Fruit fly (Drosophila melanogaster) whole organism, embryonic: ENCODE data around the gene CG31551.

Experiments
- Ada2b ChIP-seq: fragments of 200-800 bp; sonication (Bioruptor generic); IDR thresholded peaks from 2 replicates; pipeline ENCODE4 v1.3.6; 2022; ENCODE audit warnings: missing biosample characterization, missing genetic modification characterization
- C15 ChIP-seq: fragments of 200-800 bp; sonication (Bioruptor generic); IDR thresholded peaks from 3 replicates; pipeline ENCODE4 v1.3.6; 2022; ENCODE audit warnings: missing biosample characterization, missing genetic modification characterization
- CG10979 ChIP-seq: fragments of 200-800 bp; sonication (Bioruptor generic); optimal IDR thresholded peaks from 2 replicates; lab custom pipeline; 2018; ENCODE audit warnings: missing biosample characterization, mild to moderate bottlenecking, missing genetic modification characterization, moderate library complexity
- CG15269 ChIP-seq: fragments of 200-800 bp; sonication (Bioruptor generic); optimal IDR thresholded peaks from 2 replicates; lab custom pipeline; 2018; ENCODE audit warnings: missing biosample characterization, mild to moderate bottlenecking, missing genetic modification characterization, moderate library complexity
- CG15514 ChIP-seq: fragments of 200-800 bp; sonication (Bioruptor generic); optimal IDR thresholded peaks from 3 replicates; lab custom pipeline; 2017; ENCODE audit warnings: missing biosample characterization, missing genetic modification characterization, mild to moderate bottlenecking, moderate library complexity, missing genetic modification reagents
- CG1602 ChIP-seq: fragments of 200-800 bp; sonication (Bioruptor generic); optimal IDR thresholded peaks from 3 replicates; lab custom pipeline; 2016; ENCODE audit warnings: missing biosample characterization, missing genetic modification characterization
- CG17802 ChIP-seq: fragments of 200-800 bp; sonication (Bioruptor generic); optimal IDR thresholded peaks from 2 replicates; lab custom pipeline; 2018; ENCODE audit warnings: missing biosample characterization, mild to moderate bottlenecking, missing genetic modification characterization, moderate library complexity
- CG18262 ChIP-seq: fragments of 200-800 bp; optimal IDR thresholded peaks from 3 replicates; lab custom pipeline; 2019; ENCODE audit warnings: missing biosample characterization, mild to moderate bottlenecking, missing genetic modification characterization, moderate library complexity
- CG1832 ChIP-seq: fragments of 200-800 bp; sonication (Bioruptor generic); optimal IDR thresholded peaks from 2 replicates; lab custom pipeline; 2017; ENCODE audit warnings: missing biosample characterization, mild to moderate bottlenecking, missing genetic modification characterization, inconsistent platforms
- CG2678 ChIP-seq: fragments of 200-800 bp; sonication (Bioruptor generic); optimal IDR thresholded peaks from 3 replicates; lab custom pipeline; 2019; ENCODE audit warnings: missing biosample characterization, mild to moderate bottlenecking, missing genetic modification characterization, moderate library complexity
- CG2875 ChIP-seq: fragments of 200-800 bp; sonication (Bioruptor generic); optimal IDR thresholded peaks from 2 replicates; lab custom pipeline; 2017; ENCODE audit warnings: missing biosample characterization, mild to moderate bottlenecking, missing genetic modification characterization, missing genetic modification reagents
- CG5180 ChIP-seq: fragments of 200-800 bp; sonication (Bioruptor generic); optimal IDR thresholded peaks from 3 replicates; lab custom pipeline; 2017; ENCODE audit warnings: missing biosample characterization, missing genetic modification characterization, mild to moderate bottlenecking, moderate library complexity, missing genetic modification reagents
- CG7745 ChIP-seq: fragments of 200-800 bp; sonication (Bioruptor generic); optimal IDR thresholded peaks from 2 replicates; lab custom pipeline; 2018; ENCODE audit warnings: missing biosample characterization, mild to moderate bottlenecking, missing genetic modification characterization, moderate library complexity
- CG7786 ChIP-seq: fragments of 200-800 bp; sonication (Bioruptor generic); optimal IDR thresholded peaks from 2 replicates; lab custom pipeline; 2016; ENCODE audit warnings: missing biosample characterization, missing genetic modification characterization
- CG7839 ChIP-seq: fragments of 200-800 bp; sonication (Bioruptor generic); optimal IDR thresholded peaks from 3 replicates; lab custom pipeline; 2018; ENCODE audit warnings: missing biosample characterization, mild to moderate bottlenecking, missing genetic modification characterization, moderate library complexity
- CG8359 ChIP-seq: fragments of 200-800 bp; sonication (Bioruptor generic); optimal IDR thresholded peaks from 2 replicates; lab custom pipeline; 2017; ENCODE audit warnings: missing biosample characterization, mild to moderate bottlenecking, missing genetic modification characterization, borderline replicate concordance
- CG8765 ChIP-seq: fragments of 200-800 bp; sonication (Bioruptor generic); IDR thresholded peaks from 2 replicates; pipeline ENCODE4 v1.3.6; 2022; ENCODE audit warnings: missing biosample characterization, missing genetic modification characterization
- CG8924 ChIP-seq: fragments of 200-800 bp; optimal IDR thresholded peaks from 3 replicates; lab custom pipeline; 2019; ENCODE audit warnings: missing biosample characterization, mild to moderate bottlenecking, missing genetic modification characterization, moderate library complexity
- CG8944 ChIP-seq: fragments of 200-800 bp; sonication (Bioruptor generic); optimal IDR thresholded peaks from 3 replicates; lab custom pipeline; 2016; ENCODE audit warnings: missing biosample characterization, missing genetic modification characterization
- Dek ChIP-seq: fragments of 200-800 bp; sonication (Bioruptor generic); optimal IDR thresholded peaks from 3 replicates; lab custom pipeline; 2019; ENCODE audit warnings: missing biosample characterization, mild to moderate bottlenecking, missing genetic modification characterization, moderate library complexity
- Dfd ChIP-seq, 2 experiments: fragments of >200 bp; optimal IDR thresholded peaks; 2 replicates each; lab custom pipeline; 2017; ENCODE audit warnings: missing biosample characterization in 2 of 2, missing genetic modification characterization in 2 of 2
- Doc2 ChIP-seq: fragments of 200-800 bp; sonication (Bioruptor generic); IDR thresholded peaks from 2 replicates; pipeline ENCODE4 v1.3.6; 2022; ENCODE audit warnings: missing biosample characterization, missing genetic modification characterization
- E2f2 ChIP-seq: fragments of 200-800 bp; sonication (Bioruptor generic); IDR thresholded peaks from 2 replicates; pipeline ENCODE4 v1.3.6; 2022; ENCODE audit warnings: missing biosample characterization, missing genetic modification characterization
- Hmr ChIP-seq: fragments of 200-800 bp; sonication (Bioruptor generic); optimal IDR thresholded peaks from 3 replicates; lab custom pipeline; 2017; ENCODE audit warnings: mild to moderate bottlenecking, missing biosample characterization, missing genetic modification reagents, missing genetic modification characterization
- Hr78 ChIP-seq, 2 experiments: fragments of 200-800 bp in 1 of 2; fragments of >200 bp in 1 of 2; sonication (Bioruptor generic) in 1 of 2; optimal IDR thresholded peaks; 2 replicates each; lab custom pipeline; 2017 to 2019; ENCODE audit warnings: missing biosample characterization in 2 of 2, missing genetic modification characterization in 2 of 2, mild to moderate bottlenecking in 1 of 2, moderate library complexity in 1 of 2
- MESR4 ChIP-seq: fragments of 200-800 bp; sonication (Bioruptor generic); optimal IDR thresholded peaks from 2 replicates; lab custom pipeline; 2018; ENCODE audit warnings: missing biosample characterization, mild to moderate bottlenecking, missing genetic modification characterization, moderate library complexity
- Max ChIP-seq: fragments of 200-800 bp; sonication (Bioruptor generic); optimal IDR thresholded peaks from 2 replicates; lab custom pipeline; 2016; ENCODE audit warnings: missing biosample characterization, mild to moderate bottlenecking, missing genetic modification characterization
- NC2β ChIP-seq: fragments of 200-800 bp; sonication (Bioruptor generic); optimal IDR thresholded peaks from 2 replicates; lab custom pipeline; 2016; ENCODE audit warnings: missing biosample characterization, missing genetic modification characterization
- PHDP ChIP-seq: fragments of 200-800 bp; sonication (Bioruptor generic); optimal IDR thresholded peaks from 3 replicates; lab custom pipeline; 2018; ENCODE audit warnings: missing biosample characterization, mild to moderate bottlenecking, missing genetic modification characterization, moderate library complexity
- Trl ChIP-seq, 3 experiments: fragments of >200 bp in 2 of 3; fragments of 200-800 bp in 1 of 3; sonication (Bioruptor generic) in 1 of 3; optimal IDR thresholded peaks; 2 replicates in 1 of 3; 3 replicates in 2 of 3; lab custom pipeline; 2016 to 2017; ENCODE audit warnings: missing biosample characterization in 1 of 3, missing genetic modification characterization in 1 of 3
- ato ChIP-seq: fragments of 200-800 bp; sonication (Bioruptor generic); IDR thresholded peaks from 2 replicates; pipeline ENCODE4 v1.3.6; 2022; ENCODE audit warnings: missing biosample characterization, missing genetic modification characterization; ENCODE audit not compliant: partially characterized antibody
- bsh ChIP-seq, 2 experiments: fragments of 200-800 bp; sonication (Bioruptor generic); optimal IDR thresholded peaks; 2 replicates each; lab custom pipeline; 2017 to 2018; ENCODE audit warnings: mild to moderate bottlenecking in 2 of 2, missing biosample characterization in 2 of 2, missing genetic modification characterization in 2 of 2, moderate library complexity in 1 of 2
- caup ChIP-seq: fragments of 200-800 bp; sonication (Bioruptor generic); optimal IDR thresholded peaks from 3 replicates; lab custom pipeline; 2017; ENCODE audit warnings: missing biosample characterization, mild to moderate bottlenecking, missing genetic modification characterization, moderate library complexity; ENCODE audit not compliant: severe bottlenecking
- cg ChIP-seq: fragments of 200-800 bp; sonication (Bioruptor generic); optimal IDR thresholded peaks from 3 replicates; lab custom pipeline; 2019; ENCODE audit warnings: missing biosample characterization, mild to moderate bottlenecking, missing genetic modification characterization, moderate library complexity
- corto ChIP-seq: fragments of 200-800 bp; sonication (Bioruptor generic); optimal IDR thresholded peaks from 2 replicates; lab custom pipeline; 2016; ENCODE audit warnings: missing biosample characterization, mild to moderate bottlenecking, missing genetic modification characterization, moderate library complexity
- dati ChIP-seq: fragments of 200-800 bp; sonication (Bioruptor generic); IDR thresholded peaks from 2 replicates; pipeline ENCODE4 v1.3.6; 2022; ENCODE audit warnings: missing biosample characterization, missing genetic modification characterization
- ems ChIP-seq: fragments of 200-800 bp; sonication (Bioruptor generic); optimal IDR thresholded peaks from 3 replicates; lab custom pipeline; 2016; ENCODE audit warnings: missing biosample characterization, missing genetic modification characterization
- ken ChIP-seq: fragments of 200-800 bp; sonication (Bioruptor generic); IDR thresholded peaks from 3 replicates; pipeline ENCODE4 v1.3.6; 2022; ENCODE audit warnings: missing biosample characterization, missing genetic modification characterization
- lbe ChIP-seq: fragments of 200-800 bp; sonication (Bioruptor generic); optimal IDR thresholded peaks from 2 replicates; lab custom pipeline; 2016; ENCODE audit warnings: missing biosample characterization, mild to moderate bottlenecking, missing genetic modification characterization
- phol ChIP-seq: fragments of 200-800 bp; sonication (Bioruptor generic); optimal IDR thresholded peaks from 3 replicates; lab custom pipeline; 2018; ENCODE audit warnings: missing biosample characterization, mild to moderate bottlenecking, missing genetic modification characterization, moderate library complexity
- schlank ChIP-seq: fragments of 200-800 bp; sonication (Bioruptor generic); optimal IDR thresholded peaks from 2 replicates; lab custom pipeline; 2018; ENCODE audit warnings: missing biosample characterization, mild to moderate bottlenecking, missing genetic modification characterization
- shn ChIP-seq: fragments of 200-800 bp; sonication (Bioruptor generic); optimal IDR thresholded peaks from 3 replicates; lab custom pipeline; 2016; ENCODE audit warnings: missing biosample characterization, missing genetic modification characterization
- sima ChIP-seq: fragments of 200-800 bp; sonication (Bioruptor generic); optimal IDR thresholded peaks from 2 replicates; lab custom pipeline; 2016; ENCODE audit warnings: missing biosample characterization, missing genetic modification characterization
- tap ChIP-seq: fragments of 200-800 bp; optimal IDR thresholded peaks from 3 replicates; lab custom pipeline; 2019; ENCODE audit warnings: missing biosample characterization, mild to moderate bottlenecking, missing genetic modification characterization, moderate library complexity
- twi ChIP-seq: fragments of 200-800 bp; optimal IDR thresholded peaks from 2 replicates; lab custom pipeline; 2019; ENCODE audit warnings: missing biosample characterization, mild to moderate bottlenecking, missing genetic modification characterization, moderate library complexity
- unpg ChIP-seq: fragments of 200-800 bp; sonication (Bioruptor generic); optimal IDR thresholded peaks from 3 replicates; lab custom pipeline; 2018; ENCODE audit warnings: missing biosample characterization, mild to moderate bottlenecking, missing genetic modification characterization, moderate library complexity
- yki ChIP-seq: fragments of >200 bp; optimal IDR thresholded peaks from 3 replicates; lab custom pipeline; 2018
- z ChIP-seq: fragments of 200-800 bp; sonication (Bioruptor generic); IDR thresholded peaks from 3 replicates; pipeline ENCODE4 v1.3.6; 2022; ENCODE audit warnings: missing biosample characterization, missing genetic modification characterization

Gene CG31551

DNA sequence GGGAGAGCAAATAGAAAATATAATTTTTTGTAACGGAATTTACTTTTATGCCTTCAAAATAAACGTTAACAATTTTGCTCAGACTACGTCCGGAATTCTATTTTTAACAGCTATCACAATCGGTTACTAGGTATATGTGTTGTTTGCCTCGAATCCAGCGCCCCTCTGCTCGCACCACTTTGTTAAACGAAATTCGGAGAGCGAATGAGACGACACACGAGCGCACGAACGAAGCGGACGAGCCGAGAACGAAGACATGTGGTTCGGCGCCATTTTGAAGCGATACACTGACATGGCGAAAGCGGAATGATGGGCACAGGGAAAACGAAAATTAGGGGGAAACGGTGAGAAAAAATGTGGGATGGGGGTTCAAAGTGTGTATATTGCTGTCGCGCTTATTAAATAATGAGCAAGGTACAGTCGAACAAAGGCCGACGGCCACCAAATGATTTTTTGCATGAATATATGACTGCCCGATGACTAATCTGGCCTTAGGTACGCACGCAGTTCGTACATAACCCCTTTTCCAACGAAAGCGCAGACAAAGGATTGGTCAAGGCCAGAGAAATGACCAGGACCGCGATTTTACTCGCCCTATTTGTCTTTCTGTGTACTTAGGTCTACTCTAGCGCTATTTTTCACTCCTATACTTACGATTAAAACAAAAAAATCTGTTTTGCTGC lies 27.1 kb upstream of the CG31551 start (continued):
- TF ChIP-seq corto (GFP tag; lab: Kevin White, UChicago) = peak; percentile 55
- no peak for TF ChIP-seq ato (GFP tag; lab: Robert Waterston, UW)
- TF ChIP-seq unpg (GFP tag; lab: Kevin White, UChicago) = no peak
- TF ChIP-seq Trl (optimal IDR thresholded peaks at IDR 0.05; lab: Kevin White, UChicago) = peak in 1 of 2 experiments; percentile 85
- peak; percentile 6 for TF ChIP-seq Trl (GFP tag; optimal IDR thresholded peaks at IDR 0.05; lab: Kevin White, UChicago)
- no peak for TF ChIP-seq C15 (GFP tag; lab: Robert Waterston, UW)
- TF ChIP-seq Hr78 (GFP tag; optimal IDR thresholded peaks at IDR 0.05; lab: Kevin White, UChicago) = peak in 1 of 2 experiments; percentile 52
- peak; percentile 47 for TF ChIP-seq cg (GFP tag; lab: Kevin White, UChicago)
- peak; percentile 30 for TF ChIP-seq CG2678 (tag; lab: Kevin White, UChicago)
- TF ChIP-seq CG17802 (tag; lab: Kevin White, UChicago) = no peak
- TF ChIP-seq CG7745 (tag; lab: Kevin White, UChicago) = peak; percentile 20
- TF ChIP-seq CG7786 (GFP tag; lab: Kevin White, UChicago) = no peak
- no peak for TF ChIP-seq CG18262 (tag; lab: Kevin White, UChicago)
- peak; percentile 55 for TF ChIP-seq CG8924 (tag; lab: Kevin White, UChicago)
- peak; percentile 64 for TF ChIP-seq lbe (GFP tag; lab: Kevin White, UChicago)
- TF ChIP-seq CG7839 (tag; lab: Kevin White, UChicago) = no peak
- no peak for TF ChIP-seq ken
- no peak for TF ChIP-seq CG1602 (GFP tag; lab: Kevin White, UChicago)
- TF ChIP-seq z (GFP tag; lab: Robert Waterston, UW) = no peak
- no peak for TF ChIP-seq CG1832 (GFP tag; lab: Kevin White, UChicago)
- no peak for TF ChIP-seq shn (GFP tag; lab: Kevin White, UChicago)
- no peak for TF ChIP-seq schlank
- TF ChIP-seq PHDP (tag; lab: Kevin White, UChicago) = peak; percentile 13
- no peak for TF ChIP-seq CG8359 (GFP tag; lab: Kevin White, UChicago)
- no peak for TF ChIP-seq CG2875 (GFP tag; lab: Kevin White, UChicago)
- no peak for TF ChIP-seq CG10979
- peak; percentile 9 for TF ChIP-seq Hmr (GFP tag; lab: Kevin White, UChicago)
- no peak for TF ChIP-seq CG8765 (GFP tag; lab: Robert Waterston, UW)
- TF ChIP-seq Dek (tag; lab: Kevin White, UChicago) = no peak
- TF ChIP-seq CG8944 = no peak
- TF ChIP-seq CG5180 (GFP tag; lab: Kevin White, UChicago) = no peak
- no peak for TF ChIP-seq Doc2
- no peak for TF ChIP-seq ems (GFP tag; lab: Kevin White, UChicago)
- no peak for TF ChIP-seq E2f2 (GFP tag; lab: Robert Waterston, UW)
- TF ChIP-seq bsh (GFP tag; optimal IDR thresholded peaks at IDR 0.05; lab: Kevin White, UChicago) = peak; percentile 11 to 23
- no peak for TF ChIP-seq Max (GFP tag; lab: Kevin White, UChicago)
- TF ChIP-seq caup (GFP tag; lab: Kevin White, UChicago) = peak; percentile 39
- TF ChIP-seq CG15269 (tag; lab: Kevin White, UChicago) = no peak
- TF ChIP-seq CG15514 (GFP tag; lab: Kevin White, UChicago) = peak; percentile 39
- TF ChIP-seq phol = peak; percentile 99
- TF ChIP-seq tap (tag; lab: Kevin White, UChicago) = no peak
- TF ChIP-seq Dfd (GFP tag; optimal IDR thresholded peaks at IDR 0.05; lab: Kevin White, UChicago) = no peak
- peak; percentile 42 for TF ChIP-seq twi
- TF ChIP-seq dati (GFP tag; lab: Robert Waterston, UW) = no peak
- no peak for TF ChIP-seq yki
- TF ChIP-seq MESR4 (GFP tag; lab: Kevin White, UChicago) = peak; percentile 95
- TF ChIP-seq sima = no peak
- TF ChIP-seq NC2β (GFP tag; lab: Kevin White, UChicago) = no peak
- no peak for TF ChIP-seq Ada2b (GFP tag; lab: Robert Waterston, UW)
